Fruit fly (Drosophila melanogaster) whole organism, embryonic: ENCODE results near the gene CG9626.

Experiments used
- Bteb2 ChIP-seq: fragments of 200-800 bp; sonication (Bioruptor generic); optimal IDR thresholded peaks from 2 replicates; lab custom pipeline; 2016; ENCODE audit warnings: missing biosample characterization, missing genetic modification characterization
- CG1024 ChIP-seq: fragments of 200-800 bp; sonication (Bioruptor generic); IDR thresholded peaks from 2 replicates; pipeline ENCODE4 v1.3.6; 2022; ENCODE audit warnings: missing biosample characterization, missing genetic modification characterization
- CG12659 ChIP-seq: fragments of 200-800 bp; sonication (Bioruptor generic); optimal IDR thresholded peaks from 3 replicates; lab custom pipeline; 2017; ENCODE audit warnings: mild to moderate bottlenecking, missing biosample characterization, missing genetic modification reagents, missing genetic modification characterization
- CG13287 ChIP-seq: fragments of 200-800 bp; sonication (Bioruptor generic); IDR thresholded peaks from 2 replicates; pipeline ENCODE4 v1.3.6; 2022; ENCODE audit warnings: missing biosample characterization, missing genetic modification characterization; ENCODE audit not compliant: partially characterized antibody
- CG14710 ChIP-seq: fragments of 200-800 bp; sonication (Bioruptor generic); optimal IDR thresholded peaks from 3 replicates; lab custom pipeline; 2019; ENCODE audit warnings: missing biosample characterization, mild to moderate bottlenecking, missing genetic modification characterization, moderate library complexity
- CG1603 ChIP-seq: fragments of 200-800 bp; sonication (Bioruptor generic); optimal IDR thresholded peaks from 2 replicates; lab custom pipeline; 2019; ENCODE audit warnings: missing biosample characterization, mild to moderate bottlenecking, missing genetic modification characterization, moderate library complexity
- CG17186 ChIP-seq: fragments of 200-800 bp; sonication (Bioruptor generic); optimal IDR thresholded peaks from 3 replicates; lab custom pipeline; 2017; ENCODE audit warnings: missing biosample characterization, missing genetic modification reagents, missing genetic modification characterization
- CG17612 ChIP-seq: fragments of 200-800 bp; sonication (Bioruptor generic); IDR thresholded peaks from 2 replicates; pipeline ENCODE4 v1.3.6; 2022; ENCODE audit warnings: missing biosample characterization, missing genetic modification characterization
- CG2116 ChIP-seq: fragments of 200-800 bp; sonication (Bioruptor generic); optimal IDR thresholded peaks from 3 replicates; lab custom pipeline; 2018; ENCODE audit warnings: missing biosample characterization, mild to moderate bottlenecking, missing genetic modification characterization
- CG31224 ChIP-seq: fragments of 200-800 bp; sonication (Bioruptor generic); IDR thresholded peaks from 2 replicates; pipeline ENCODE4 v1.3.6; 2022; ENCODE audit warnings: missing biosample characterization, missing genetic modification characterization
- CG31441 ChIP-seq: fragments of 200-800 bp; sonication (Bioruptor generic); IDR thresholded peaks from 2 replicates; pipeline ENCODE4 v1.3.6; 2022; ENCODE audit warnings: missing biosample characterization, missing genetic modification characterization
- CG33557 ChIP-seq: fragments of 200-800 bp; sonication (Bioruptor generic); optimal IDR thresholded peaks from 2 replicates; lab custom pipeline; 2019; ENCODE audit warnings: missing biosample characterization, mild to moderate bottlenecking, missing genetic modification characterization, moderate library complexity
- CG34422 ChIP-seq: fragments of 200-800 bp; sonication (Bioruptor generic); IDR thresholded peaks from 3 replicates; pipeline ENCODE4 v1.3.6; 2022; ENCODE audit warnings: missing biosample characterization, missing genetic modification characterization
- CG4617 ChIP-seq: fragments of 200-800 bp; sonication (Bioruptor generic); optimal IDR thresholded peaks from 3 replicates; lab custom pipeline; 2016; ENCODE audit warnings: missing biosample characterization, missing genetic modification characterization, borderline replicate concordance
- CG5953 ChIP-seq: fragments of 200-800 bp; sonication (Bioruptor generic); IDR thresholded peaks from 2 replicates; pipeline ENCODE4 v1.3.6; 2022; ENCODE audit warnings: missing biosample characterization, missing genetic modification characterization
- CG6813 ChIP-seq: fragments of 200-800 bp; sonication (Bioruptor generic); optimal IDR thresholded peaks from 2 replicates; lab custom pipeline; 2017; ENCODE audit warnings: missing biosample characterization, missing genetic modification characterization, mild to moderate bottlenecking, moderate library complexity, missing genetic modification reagents
- CG7271 ChIP-seq: fragments of 200-800 bp; sonication (Bioruptor generic); optimal IDR thresholded peaks from 2 replicates; lab custom pipeline; 2018; ENCODE audit warnings: missing biosample characterization, mild to moderate bottlenecking, missing genetic modification characterization, moderate library complexity
- CG7745 ChIP-seq: fragments of 200-800 bp; sonication (Bioruptor generic); optimal IDR thresholded peaks from 2 replicates; lab custom pipeline; 2018; ENCODE audit warnings: missing biosample characterization, mild to moderate bottlenecking, missing genetic modification characterization, moderate library complexity
- CoRest ChIP-seq: fragments of 200-800 bp; sonication (Bioruptor generic); optimal IDR thresholded peaks from 3 replicates; lab custom pipeline; 2018; ENCODE audit warnings: missing biosample characterization, mild to moderate bottlenecking, missing genetic modification characterization, moderate library complexity
- D ChIP-seq, 2 experiments: fragments of 200-800 bp in 1 of 2; fragments of >200 bp in 1 of 2; sonication (Bioruptor generic) in 1 of 2; optimal IDR thresholded peaks; 2 replicates in 1 of 2; 3 replicates in 1 of 2; lab custom pipeline; 2017; ENCODE audit warnings: mild to moderate bottlenecking in 1 of 2, missing biosample characterization in 1 of 2, missing genetic modification characterization in 1 of 2, missing genetic modification reagents in 1 of 2
- Dll ChIP-seq: fragments of 200-800 bp; sonication (Bioruptor generic); IDR thresholded peaks from 4 replicates; pipeline ENCODE4 v1.3.6; 2022; ENCODE audit warnings: missing biosample characterization, missing genetic modification characterization; ENCODE audit not compliant: partially characterized antibody
- HLH4C ChIP-seq: fragments of 200-800 bp; sonication (Bioruptor generic); IDR thresholded peaks from 3 replicates; pipeline ENCODE4 v1.3.6; 2022; ENCODE audit warnings: missing biosample characterization, missing genetic modification characterization; ENCODE audit not compliant: partially characterized antibody
- MBD-R2 ChIP-seq: fragments of 200-800 bp; sonication (Bioruptor generic); IDR thresholded peaks from 2 replicates; pipeline ENCODE4 v1.3.6; 2022; ENCODE audit warnings: missing biosample characterization, missing genetic modification characterization
- Nf-YC ChIP-seq: fragments of 200-800 bp; optimal IDR thresholded peaks from 3 replicates; lab custom pipeline; 2019; ENCODE audit warnings: missing biosample characterization, mild to moderate bottlenecking, missing genetic modification characterization, moderate library complexity
- Oaz ChIP-seq: fragments of 200-800 bp; sonication (Bioruptor generic); IDR thresholded peaks from 2 replicates; pipeline ENCODE4 v1.3.6; 2022; ENCODE audit warnings: missing biosample characterization, missing genetic modification characterization
- Opbp ChIP-seq: fragments of 200-800 bp; sonication (Bioruptor generic); IDR thresholded peaks from 3 replicates; pipeline ENCODE4 v1.3.6; 2022; ENCODE audit warnings: missing biosample characterization, missing genetic modification characterization; ENCODE audit not compliant: partially characterized antibody
- Sin3A ChIP-seq: fragments of >200 bp; optimal IDR thresholded peaks from 2 replicates; lab custom pipeline; 2018
- Six4 ChIP-seq: fragments of 200-800 bp; sonication (Bioruptor generic); optimal IDR thresholded peaks from 2 replicates; lab custom pipeline; 2016; ENCODE audit warnings: missing biosample characterization, missing genetic modification characterization
- Sry-δ ChIP-seq: fragments of 200-800 bp; sonication (Bioruptor generic); optimal IDR thresholded peaks from 2 replicates; lab custom pipeline; 2016; ENCODE audit warnings: missing biosample characterization, missing genetic modification characterization
- amos ChIP-seq: fragments of 200-800 bp; sonication (Bioruptor generic); IDR thresholded peaks from 2 replicates; pipeline ENCODE4 v1.3.6; 2022; ENCODE audit warnings: missing biosample characterization, missing genetic modification characterization; ENCODE audit not compliant: partially characterized antibody
- ato ChIP-seq: fragments of 200-800 bp; sonication (Bioruptor generic); IDR thresholded peaks from 2 replicates; pipeline ENCODE4 v1.3.6; 2022; ENCODE audit warnings: missing biosample characterization, missing genetic modification characterization; ENCODE audit not compliant: partially characterized antibody
- bbx ChIP-seq: fragments of 200-800 bp; sonication (Bioruptor generic); IDR thresholded peaks from 2 replicates; pipeline ENCODE4 v1.3.6; 2022; ENCODE audit warnings: missing biosample characterization, missing genetic modification characterization; ENCODE audit not compliant: partially characterized antibody
- chinmo ChIP-seq: fragments of 200-800 bp; sonication (Bioruptor generic); IDR thresholded peaks from 4 replicates; pipeline ENCODE4 v1.3.6; 2022; ENCODE audit warnings: missing biosample characterization, missing genetic modification characterization; ENCODE audit not compliant: partially characterized antibody
- jigr1 ChIP-seq: fragments of 200-800 bp; sonication (Bioruptor generic); IDR thresholded peaks from 3 replicates; pipeline ENCODE4 v1.3.6; 2022; ENCODE audit warnings: missing biosample characterization, missing genetic modification characterization
- mam ChIP-seq: fragments of 200-800 bp; sonication (Bioruptor generic); optimal IDR thresholded peaks from 3 replicates; lab custom pipeline; 2016; ENCODE audit warnings: missing biosample characterization, missing genetic modification characterization
- nmo ChIP-seq: fragments of 200-800 bp; sonication (Bioruptor generic); optimal IDR thresholded peaks from 2 replicates; lab custom pipeline; 2018; ENCODE audit warnings: missing biosample characterization, mild to moderate bottlenecking, missing genetic modification characterization, moderate library complexity
- prd ChIP-seq, 3 experiments: fragments of >200 bp in 2 of 3; fragments of 200-800 bp in 1 of 3; sonication (Bioruptor generic) in 1 of 3; optimal IDR thresholded peaks in 2 of 3; IDR thresholded peaks in 1 of 3; 2 replicates in 2 of 3; 3 replicates in 1 of 3; pipeline versions ENCODE4 v1.3.6 to Lab custom; 2017 to 2022; ENCODE audit warnings: missing biosample characterization in 1 of 3, missing genetic modification characterization in 1 of 3
- psq ChIP-seq: fragments of 200-800 bp; sonication (Bioruptor generic); optimal IDR thresholded peaks from 2 replicates; lab custom pipeline; 2017; ENCODE audit warnings: missing biosample characterization, missing genetic modification characterization
- repo ChIP-seq: fragments of 200-800 bp; sonication (Bioruptor generic); optimal IDR thresholded peaks from 2 replicates; lab custom pipeline; 2016; ENCODE audit warnings: missing biosample characterization, missing genetic modification characterization
- sd ChIP-seq: fragments of 200-800 bp; sonication (Bioruptor generic); optimal IDR thresholded peaks from 3 replicates; lab custom pipeline; 2018; ENCODE audit warnings: missing biosample characterization, mild to moderate bottlenecking, missing genetic modification characterization, moderate library complexity
- shn ChIP-seq: fragments of 200-800 bp; sonication (Bioruptor generic); optimal IDR thresholded peaks from 3 replicates; lab custom pipeline; 2016; ENCODE audit warnings: missing biosample characterization, missing genetic modification characterization
- sim ChIP-seq: fragments of 200-800 bp; sonication (Bioruptor generic); IDR thresholded peaks from 2 replicates; pipeline ENCODE4 v1.3.6; 2022; ENCODE audit warnings: missing biosample characterization, missing genetic modification characterization
- sna ChIP-seq: fragments of 200-800 bp; sonication (Bioruptor generic); IDR thresholded peaks from 2 replicates; pipeline ENCODE4 v1.3.6; 2022; ENCODE audit warnings: missing biosample characterization, missing genetic modification characterization; ENCODE audit not compliant: partially characterized antibody
- stc ChIP-seq: fragments of 200-800 bp; sonication (Bioruptor generic); IDR thresholded peaks from 2 replicates; pipeline ENCODE4 v1.3.6; 2022; ENCODE audit warnings: missing biosample characterization, missing genetic modification characterization
- tna ChIP-seq: fragments of 200-800 bp; sonication (Bioruptor generic); IDR thresholded peaks from 2 replicates; pipeline ENCODE4 v1.3.6; 2022; ENCODE audit warnings: missing biosample characterization, missing genetic modification characterization; ENCODE audit not compliant: partially characterized antibody
- trem ChIP-seq: fragments of 200-800 bp; optimal IDR thresholded peaks from 3 replicates; lab custom pipeline; 2019; ENCODE audit warnings: missing biosample characterization, mild to moderate bottlenecking, missing genetic modification characterization, moderate library complexity
- unc-4 ChIP-seq: fragments of 200-800 bp; sonication (Bioruptor generic); IDR thresholded peaks from 2 replicates; pipeline ENCODE4 v1.3.6; 2022; ENCODE audit warnings: missing biosample characterization, missing genetic modification characterization; ENCODE audit not compliant: partially characterized antibody
- wek ChIP-seq: fragments of 200-800 bp; sonication (Bioruptor generic); optimal IDR thresholded peaks from 3 replicates; lab custom pipeline; 2018; ENCODE audit warnings: missing biosample characterization, mild to moderate bottlenecking, missing genetic modification characterization, moderate library complexity

The CG9626 gene

dm6 chr3R:8313038-8313437, 12.3 kb upstream of the CG9626 start, which contains the start of gene CG7483 (continued):
- TF ChIP-seq D (optimal IDR thresholded peaks at IDR 0.05; lab: Kevin White, UChicago) (no peak), D (GFP tag; optimal IDR thresholded peaks at IDR 0.05; lab: Kevin White, UChicago) (no peak), CG1024 (no peak), bbx (GFP tag; lab: Robert Waterston, UW) (peak; percentile 84), CG1603 (tag; lab: Kevin White, UChicago) (peak; percentile 13), CG7271 (tag; lab: Kevin White, UChicago) (peak; percentile 3), wek (no peak), CG17612 (GFP tag; lab: Robert Waterston, UW) (no peak), Sry-δ (peak; percentile 87), Bteb2 (no peak), CG12659 (GFP tag; lab: Kevin White, UChicago) (peak; percentile 42), Opbp (GFP tag; lab: Robert Waterston, UW) (peak; percentile 82; the same call in 2 of the 3 replicates), CG17186 (GFP tag; lab: Kevin White, UChicago) (no peak), CG2116 (GFP tag; lab: Kevin White, UChicago) (peak; percentile 70), psq (GFP tag; lab: Kevin White, UChicago) (no peak), CG4617 (peak; percentile 46), CG34422 (GFP tag; lab: Robert Waterston, UW) (peak; percentile 52; the same call in 1 of the 3 replicates), CG13287 (GFP tag; lab: Robert Waterston, UW) (peak; percentile 95), prd (optimal IDR thresholded peaks at IDR 0.05; lab: Kevin White, UChicago) (no peak), prd (GFP tag; IDR thresholded peaks at IDR 0.05; lab: Robert Waterston, UW) (no peak), CG31441 (GFP tag; lab: Robert Waterston, UW) (0 out of 2 replicates have a peak, but pooled peaks have one; percentile 18), MBD-R2 (GFP tag; lab: Robert Waterston, UW) (peak; percentile 62), CG5953 (GFP tag; lab: Robert Waterston, UW) (no peak), mam (GFP tag; lab: Kevin White, UChicago) (no peak), ato (peak; percentile 90), sd (tag; lab: Kevin White, UChicago) (peak; percentile 56), Oaz (no peak), Six4 (GFP tag; lab: Kevin White, UChicago) (no peak), CG6813 (no peak), chinmo (GFP tag; lab: Robert Waterston, UW) (peak; percentile 77; the same call in 3 of the 4 replicates), repo (no peak), Nf-YC (tag; lab: Kevin White, UChicago) (peak; percentile 34), jigr1 (GFP tag; lab: Robert Waterston, UW) (no peak), stc (GFP tag; lab: Robert Waterston, UW) (no peak), CG14710 (tag; lab: Kevin White, UChicago) (peak; percentile 55), HLH4C (peak; percentile 82), amos (GFP tag; lab: Robert Waterston, UW) (peak; percentile 86), tna (peak; percentile 65), CoRest (tag; lab: Kevin White, UChicago) (peak; percentile 10), unc-4 (GFP tag; lab: Robert Waterston, UW) (peak; percentile 88), CG31224 (GFP tag; lab: Robert Waterston, UW) (no peak), sna (peak; percentile 78), CG7745 (tag; lab: Kevin White, UChicago) (no peak), trem (tag; lab: Kevin White, UChicago) (peak; percentile 58), shn (GFP tag; lab: Kevin White, UChicago) (no peak), nmo (GFP tag; lab: Kevin White, UChicago) (peak; percentile 22), Dll (GFP tag; lab: Robert Waterston, UW) (peak; percentile 89), sim (GFP tag; lab: Robert Waterston, UW) (no peak), Sin3A (lab: Kevin White, UChicago) (peak; percentile 34), CG33557 (GFP tag; lab: Kevin White, UChicago) (peak; percentile 7)
